Fruit fly (Drosophila melanogaster): Measurements from ENCODE around the gene Diedel2.

Diedel2 gene

DNA sequence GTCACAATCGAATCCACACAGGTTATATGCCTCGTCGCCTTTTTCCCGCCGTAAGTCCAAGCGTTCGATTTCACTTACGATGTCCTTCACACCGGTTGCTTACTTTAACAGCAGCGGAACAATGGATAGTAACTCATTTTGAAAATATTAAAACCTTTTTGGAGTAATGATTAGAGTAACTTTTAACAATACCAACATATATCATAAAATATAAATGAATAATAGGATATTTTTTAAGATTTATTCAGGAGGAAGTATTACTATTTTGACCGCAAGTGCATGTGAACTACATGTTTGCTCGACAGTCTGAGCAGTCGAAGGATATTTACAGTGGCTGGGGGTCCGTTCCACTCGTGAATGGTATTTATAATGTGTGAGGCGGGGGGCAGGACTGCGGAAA, 8.9 kb downstream of the Diedel2 start:
- no peak for TF ChIP-seq CG11762 (GFP tag; optimal IDR thresholded peaks at IDR 0.05; ENCODE audit: insufficient read depth)
- no peak for TF ChIP-seq fd85E (GFP tag; optimal IDR thresholded peaks at IDR 0.05)
- no peak for TF ChIP-seq spab (GFP tag; optimal IDR thresholded peaks at IDR 0.05)
- TF ChIP-seq svp (GFP tag) = no peak
- TF ChIP-seq CG16779 (tag; optimal IDR thresholded peaks at IDR 0.05) = no peak
- peak; percentile 22 for TF ChIP-seq dsx (GFP tag; optimal IDR thresholded peaks at IDR 0.05; ENCODE audit: poor library complexity, severe bottlenecking)
- no peak for TF ChIP-seq Gug (GFP tag; IDR thresholded peaks at IDR 0.05)
- TF ChIP-seq Eip93F (GFP tag; optimal IDR thresholded peaks at IDR 0.05) = no peak
- no peak for TF ChIP-seq salr (GFP tag; optimal IDR thresholded peaks at IDR 0.05)
- TF ChIP-seq OdsH (GFP tag; optimal IDR thresholded peaks at IDR 0.05) = peak; percentile 57
- TF ChIP-seq CG4318 (GFP tag; optimal IDR thresholded peaks at IDR 0.05) = no peak
- peak; percentile 35 for TF ChIP-seq net (GFP tag; optimal IDR thresholded peaks at IDR 0.05)
- TF ChIP-seq CG34406 (GFP tag; optimal IDR thresholded peaks at IDR 0.05) = peak; percentile 28
- TF ChIP-seq esn (GFP tag; optimal IDR thresholded peaks at IDR 0.05) = peak; percentile 48
- peak; percentile 22 for TF ChIP-seq achi (GFP tag; optimal IDR thresholded peaks at IDR 0.05)
- peak; percentile 49 for TF ChIP-seq Met (GFP tag; optimal IDR thresholded peaks at IDR 0.05)
- no peak for TF ChIP-seq CG6854 (GFP tag; optimal IDR thresholded peaks at IDR 0.05)
- TF ChIP-seq CG1621 (tag; optimal IDR thresholded peaks at IDR 0.05) = peak; percentile 32
- TF ChIP-seq Sox15 (GFP tag; optimal IDR thresholded peaks at IDR 0.05) = no peak
- TF ChIP-seq Eip75B (GFP tag; optimal IDR thresholded peaks at IDR 0.05) = peak; percentile 37
- TF ChIP-seq Smox (GFP tag; optimal IDR thresholded peaks at IDR 0.05) = peak; percentile 30
- peak; percentile 76 for TF ChIP-seq CG6163 (GFP tag; IDR thresholded peaks at IDR 0.05)
- TF ChIP-seq Ets21C (GFP tag; optimal IDR thresholded peaks at IDR 0.05) = no peak
- TF ChIP-seq cyc (GFP tag; optimal IDR thresholded peaks at IDR 0.05) = no peak
- TF ChIP-seq CG9139 (GFP tag; optimal IDR thresholded peaks at IDR 0.05) = no peak
- TF ChIP-seq CG6276 (GFP tag; optimal IDR thresholded peaks at IDR 0.05) = no peak
- peak; percentile 61 for TF ChIP-seq Ets96B (tag; optimal IDR thresholded peaks at IDR 0.05)
- TF ChIP-seq Hr39 (GFP tag; optimal IDR thresholded peaks at IDR 0.05) = peak; percentile 34
- TF ChIP-seq Eip78C (GFP tag) = peak; percentile 86
- peak; percentile 21 for TF ChIP-seq Hr4 (GFP tag; optimal IDR thresholded peaks at IDR 0.05)
- peak; percentile 9 for TF ChIP-seq CG7368 (GFP tag; optimal IDR thresholded peaks at IDR 0.05)
- TF ChIP-seq pdm3 (GFP tag; optimal IDR thresholded peaks at IDR 0.05) = peak; percentile 53
- TF ChIP-seq fd59A (GFP tag; optimal IDR thresholded peaks at IDR 0.05) = peak; percentile 27
- TF ChIP-seq CG15336 (GFP tag; IDR thresholded peaks at IDR 0.05) = peak; percentile 64
- no peak for TF ChIP-seq dac (GFP tag; optimal IDR thresholded peaks at IDR 0.05)
- peak; percentile 38 for TF ChIP-seq CG32006 (GFP tag; optimal IDR thresholded peaks at IDR 0.05)
- peak; percentile 52 for TF ChIP-seq CG3032 (tag; optimal IDR thresholded peaks at IDR 0.05)
- peak; percentile 33 for TF ChIP-seq lz (GFP tag; optimal IDR thresholded peaks at IDR 0.05)
- peak; percentile 32 for TF ChIP-seq CG8319 (GFP tag; optimal IDR thresholded peaks at IDR 0.05)
- TF ChIP-seq Hr38 (GFP tag; optimal IDR thresholded peaks at IDR 0.05) = no peak
- TF ChIP-seq acj6 (GFP tag; optimal IDR thresholded peaks at IDR 0.05) = peak; percentile 48
- peak; percentile 31 for TF ChIP-seq CG8632 (GFP tag; optimal IDR thresholded peaks at IDR 0.05)
- peak; percentile 37; the same call in 1 of the 2 replicates for TF ChIP-seq CG11294 (GFP tag; IDR thresholded peaks at IDR 0.05)
- TF ChIP-seq Sox102F (GFP tag; optimal IDR thresholded peaks at IDR 0.05) = peak; percentile 8
- TF ChIP-seq CG3919 (GFP tag; optimal IDR thresholded peaks at IDR 0.05) = peak; percentile 41
- TF ChIP-seq ss (GFP tag; optimal IDR thresholded peaks at IDR 0.05) = no peak
- TF ChIP-seq CG8119 (GFP tag; IDR thresholded peaks at IDR 0.05) = peak; percentile 51; the same call in 1 of the 3 replicates
- TF ChIP-seq Sox14 (GFP tag; optimal IDR thresholded peaks at IDR 0.05) = peak; percentile 33
- no peak for TF ChIP-seq CG11902 (GFP tag; optimal IDR thresholded peaks at IDR 0.05)
- peak; percentile 23 for TF ChIP-seq topi (GFP tag; optimal IDR thresholded peaks at IDR 0.05)
- no peak for TF ChIP-seq vri (GFP tag; optimal IDR thresholded peaks at IDR 0.05)
- TF ChIP-seq CG10669 (GFP tag; optimal IDR thresholded peaks at IDR 0.05) = peak; percentile 31
- no peak for TF ChIP-seq Blimp-1 (GFP tag; optimal IDR thresholded peaks at IDR 0.05)
